Worm (Caenorhabditis elegans) whole organism, young adult: Measurements from ENCODE around the gene fem-3.

Source experiments
- B0261.1 ChIP-seq: sonication (generic microtip); optimal IDR thresholded peaks from 2 replicates; lab custom pipeline; 2016; ENCODE audit warnings: mild to moderate bottlenecking, missing genetic modification characterization, moderate library complexity, missing compliant biosample characterization
- B0336.3 ChIP-seq: fragments of 200-800 bp; sonication (Bioruptor generic); IDR thresholded peaks from 2 replicates; pipeline ENCODE4 v1.3.6; 2022; ENCODE audit warnings: missing genetic modification characterization, missing compliant biosample characterization
- C17E4.6 ChIP-seq: fragments of 200-800 bp; sonication (Bioruptor generic); IDR thresholded peaks from 2 replicates; pipeline ENCODE4 v1.3.6; 2022; ENCODE audit warnings: missing genetic modification reagents, missing genetic modification characterization, missing compliant biosample characterization
- F10E7.11 ChIP-seq: sonication (generic microtip); optimal IDR thresholded peaks from 2 replicates; lab custom pipeline; 2017; ENCODE audit warnings: mild to moderate bottlenecking, missing genetic modification characterization, moderate library complexity, missing compliant biosample characterization
- F33H1.4 ChIP-seq: fragments of 200-800 bp; sonication (Bioruptor generic); IDR thresholded peaks from 2 replicates; pipeline ENCODE4 v1.3.6; 2022; ENCODE audit warnings: missing genetic modification reagents, missing genetic modification characterization, missing compliant biosample characterization
- F52B5.7 ChIP-seq: sonication (generic microtip); optimal IDR thresholded peaks from 2 replicates; lab custom pipeline; 2016; ENCODE audit warnings: mild to moderate bottlenecking, missing genetic modification characterization, missing compliant biosample characterization
- F55B11.4 ChIP-seq: sonication (generic microtip); optimal IDR thresholded peaks from 2 replicates; lab custom pipeline; 2016; ENCODE audit warnings: missing compliant biosample characterization, missing genetic modification characterization, borderline replicate concordance; ENCODE audit not compliant: insufficient read depth
- K11D2.4 ChIP-seq: fragments of 200-800 bp; sonication (Bioruptor generic); IDR thresholded peaks from 2 replicates; pipeline ENCODE4 v1.3.6; 2022; ENCODE audit warnings: missing genetic modification reagents, missing genetic modification characterization, missing compliant biosample characterization
- T26A5.8 ChIP-seq: sonication (generic microtip); optimal IDR thresholded peaks from 2 replicates; lab custom pipeline; 2016; ENCODE audit warnings: missing genetic modification characterization, missing compliant biosample characterization
- Y56A3A.18 ChIP-seq: fragments of 200-800 bp; sonication (Bioruptor generic); IDR thresholded peaks from 2 replicates; pipeline ENCODE4 v1.3.6; 2022; ENCODE audit warnings: missing genetic modification reagents, missing genetic modification characterization, missing compliant biosample characterization
- Y79H2A.3 ChIP-seq: fragments of 200-800 bp; sonication (Bioruptor generic); conservative IDR thresholded peaks from 2 replicates; pipeline ENCODE4 v1.3.6; 2022; ENCODE audit warnings: missing genetic modification reagents, missing genetic modification characterization, missing compliant biosample characterization
- ZK185.1 ChIP-seq: sonication (generic microtip); optimal IDR thresholded peaks from 2 replicates; lab custom pipeline; 2016; ENCODE audit warnings: mild to moderate bottlenecking, missing genetic modification characterization, missing compliant biosample characterization; ENCODE audit not compliant: poor library complexity, severe bottlenecking
- ama-1 ChIP-seq, 3 experiments: fragments of 150-350 bp in 1 of 3; sonication (generic microtip) in 2 of 3; optimal IDR thresholded peaks; 2 replicates each; lab custom pipeline; 2014 to 2018; ENCODE audit warnings: missing biosample characterization in 2 of 3, missing genetic modification characterization in 2 of 3, missing genetic modification reagents in 2 of 3
- attf-5 ChIP-seq: fragments of 200-800 bp; sonication (Bioruptor generic); optimal IDR thresholded peaks from 2 replicates; lab custom pipeline; 2018; ENCODE audit warnings: mild to moderate bottlenecking, missing genetic modification characterization, missing compliant biosample characterization
- attf-6 ChIP-seq: fragments of 200-800 bp; sonication (Bioruptor generic); IDR thresholded peaks from 2 replicates; pipeline ENCODE4 v1.3.6; 2022; ENCODE audit warnings: missing genetic modification reagents, missing genetic modification characterization, missing compliant biosample characterization
- bed-1 ChIP-seq: fragments of 200-800 bp; sonication (Bioruptor generic); IDR thresholded peaks from 2 replicates; pipeline ENCODE4 v1.3.6; 2022; ENCODE audit warnings: missing genetic modification reagents, missing genetic modification characterization, missing compliant biosample characterization
- bed-2 ChIP-seq: fragments of 200-800 bp; sonication (Bioruptor generic); IDR thresholded peaks from 2 replicates; pipeline ENCODE4 v1.3.6; 2022; ENCODE audit warnings: missing genetic modification reagents, missing genetic modification characterization, missing compliant biosample characterization
- ceh-58 ChIP-seq: fragments of 200-800 bp; sonication (Bioruptor generic); IDR thresholded peaks from 2 replicates; pipeline ENCODE4 v1.3.6; 2022; ENCODE audit warnings: missing genetic modification characterization, missing compliant biosample characterization
- ceh-79 ChIP-seq: sonication (generic microtip); optimal IDR thresholded peaks from 2 replicates; lab custom pipeline; 2017; ENCODE audit warnings: mild to moderate bottlenecking, missing genetic modification characterization, missing compliant biosample characterization
- chd-7 ChIP-seq: sonication (generic microtip); optimal IDR thresholded peaks from 2 replicates; lab custom pipeline; 2016; ENCODE audit warnings: mild to moderate bottlenecking, missing genetic modification characterization, moderate library complexity, missing compliant biosample characterization
- die-1 ChIP-seq: sonication (generic microtip); optimal IDR thresholded peaks from 2 replicates; lab custom pipeline; 2016; ENCODE audit warnings: missing genotype, mild to moderate bottlenecking, missing genetic modification characterization, missing compliant biosample characterization
- dox-1 ChIP-seq: fragments of 200-800 bp; sonication (Bioruptor generic); IDR thresholded peaks from 2 replicates; pipeline ENCODE4 v1.3.6; 2022; ENCODE audit warnings: missing genetic modification reagents, missing genetic modification characterization, missing compliant biosample characterization
- dpff-1 ChIP-seq: sonication (generic microtip); optimal IDR thresholded peaks from 2 replicates; lab custom pipeline; 2017; ENCODE audit warnings: mild to moderate bottlenecking, missing genetic modification characterization, missing compliant biosample characterization
- dpl-1 ChIP-seq: fragments of 150-350 bp; optimal IDR thresholded peaks from 2 replicates; lab custom pipeline; 2014; ENCODE audit warnings: missing biosample characterization, missing genetic modification reagents, missing genetic modification characterization
- efl-1 ChIP-seq: fragments of 150-350 bp; optimal IDR thresholded peaks from 2 replicates; lab custom pipeline; 2014; ENCODE audit warnings: missing biosample characterization, missing genetic modification reagents, missing genetic modification characterization
- egrh-3 ChIP-seq: fragments of 200-800 bp; sonication (Bioruptor generic); IDR thresholded peaks from 2 replicates; pipeline ENCODE4 v1.3.6; 2022; ENCODE audit warnings: missing genetic modification reagents, missing genetic modification characterization, missing compliant biosample characterization
- hsf-1 ChIP-seq: fragments of 200-800 bp; sonication (Bioruptor generic); IDR thresholded peaks from 2 replicates; pipeline ENCODE4 v1.3.6; 2022; ENCODE audit warnings: missing genetic modification reagents, missing genetic modification characterization, missing compliant biosample characterization
- let-526 ChIP-seq: fragments of 200-800 bp; sonication (Bioruptor generic); IDR thresholded peaks from 2 replicates; pipeline ENCODE4 v1.3.6; 2022; ENCODE audit warnings: missing genetic modification reagents, missing genetic modification characterization, missing compliant biosample characterization
- let-607 ChIP-seq, 2 experiments: fragments of 200-800 bp in 1 of 2; sonication (Bioruptor generic) in 1 of 2; sonication (generic microtip) in 1 of 2; optimal IDR thresholded peaks; 2 replicates each; lab custom pipeline; 2016 to 2018; ENCODE audit warnings: mild to moderate bottlenecking in 2 of 2, missing compliant biosample characterization in 2 of 2, missing genetic modification characterization in 2 of 2, moderate library complexity in 2 of 2, missing genotype in 1 of 2
- lin-35 ChIP-seq, 3 experiments: fragments of 150-350 bp in 2 of 3; sonication (generic microtip) in 1 of 3; optimal IDR thresholded peaks; 2 replicates each; lab custom pipeline; 2014 to 2018; ENCODE audit warnings: missing biosample characterization in 3 of 3, missing genetic modification characterization in 3 of 3, missing genetic modification reagents in 3 of 3
- lin-54 ChIP-seq: fragments of 200-800 bp; sonication (Bioruptor generic); optimal IDR thresholded peaks from 2 replicates; lab custom pipeline; 2018; ENCODE audit warnings: mild to moderate bottlenecking, missing genetic modification characterization, missing compliant biosample characterization
- madf-10 ChIP-seq: sonication (generic microtip); optimal IDR thresholded peaks from 2 replicates; lab custom pipeline; 2016; ENCODE audit warnings: mild to moderate bottlenecking, missing genetic modification characterization, missing compliant biosample characterization
- nfya-1 ChIP-seq: sonication (generic microtip); optimal IDR thresholded peaks from 2 replicates; lab custom pipeline; 2017; ENCODE audit warnings: antibody characterized with exemption, missing compliant biosample characterization, missing genetic modification characterization, borderline replicate concordance; ENCODE audit not compliant: insufficient read depth
- nhr-120 ChIP-seq: fragments of 200-800 bp; sonication (Bioruptor generic); IDR thresholded peaks from 2 replicates; pipeline ENCODE4 v1.3.6; 2022; ENCODE audit warnings: missing genetic modification characterization, missing compliant biosample characterization
- nhr-90 ChIP-seq: sonication (generic microtip); optimal IDR thresholded peaks from 2 replicates; lab custom pipeline; 2016; ENCODE audit warnings: missing genotype, mild to moderate bottlenecking, missing genetic modification characterization, missing compliant biosample characterization
- pbrm-1 ChIP-seq: fragments of 200-800 bp; sonication (Bioruptor generic); IDR thresholded peaks from 2 replicates; pipeline ENCODE4 v1.3.6; 2022; ENCODE audit warnings: missing genetic modification reagents, missing genetic modification characterization, missing compliant biosample characterization
- rec-8 ChIP-seq, 2 experiments: sonication (generic microtip); optimal IDR thresholded peaks; 2 replicates each; lab custom pipeline; 2016; ENCODE audit warnings: mild to moderate bottlenecking in 2 of 2, missing genetic modification characterization in 2 of 2, missing genetic modification reagents in 2 of 2, missing genotype in 2 of 2, missing biosample characterization in 1 of 2, missing compliant biosample characterization in 1 of 2, moderate library complexity in 1 of 2
- repo-1 ChIP-seq: sonication (generic microtip); optimal IDR thresholded peaks from 2 replicates; lab custom pipeline; 2017; ENCODE audit warnings: mild to moderate bottlenecking, missing genetic modification characterization, missing compliant biosample characterization
- sdz-38 ChIP-seq: sonication (generic microtip); optimal IDR thresholded peaks from 2 replicates; lab custom pipeline; 2016; ENCODE audit warnings: missing genotype, missing genetic modification characterization, missing compliant biosample characterization
- sea-2 ChIP-seq: fragments of 200-800 bp; sonication (Bioruptor generic); IDR thresholded peaks from 2 replicates; pipeline ENCODE4 v1.3.6; 2022; ENCODE audit warnings: missing genetic modification characterization, missing compliant biosample characterization
- snpc-1.1 ChIP-seq: sonication (generic microtip); optimal IDR thresholded peaks from 2 replicates; lab custom pipeline; 2017; ENCODE audit warnings: missing genetic modification characterization, mild to moderate bottlenecking, missing compliant biosample characterization, antibody characterized with exemption, moderate library complexity, missing genotype, missing genetic modification reagents; ENCODE audit not compliant: insufficient read depth
- snpc-3.4 ChIP-seq: sonication (generic microtip); optimal IDR thresholded peaks from 2 replicates; lab custom pipeline; 2017; ENCODE audit warnings: missing genetic modification characterization, mild to moderate bottlenecking, missing compliant biosample characterization, antibody characterized with exemption, moderate library complexity, missing genotype, missing genetic modification reagents
- tbx-9 ChIP-seq: sonication (generic microtip); optimal IDR thresholded peaks from 2 replicates; lab custom pipeline; 2016; ENCODE audit warnings: borderline replicate concordance, missing genetic modification characterization, inconsistent platforms, missing compliant biosample characterization
- unc-62 ChIP-seq: fragments of 150-350 bp; optimal IDR thresholded peaks from 2 replicates; lab custom pipeline; 2014; ENCODE audit warnings: missing biosample characterization, missing genetic modification reagents, missing genetic modification characterization
- ztf-18 ChIP-seq: sonication (generic microtip); optimal IDR thresholded peaks from 2 replicates; lab custom pipeline; 2016; ENCODE audit warnings: missing genotype, mild to moderate bottlenecking, missing genetic modification characterization, missing compliant biosample characterization
- ztf-6 ChIP-seq: fragments of 200-800 bp; sonication (Bioruptor generic); IDR thresholded peaks from 2 replicates; pipeline ENCODE4 v1.3.6; 2022; ENCODE audit warnings: missing genetic modification reagents, missing genetic modification characterization, missing compliant biosample characterization

Gene fem-3

ce11 chrIV:9074244-9074723 lies 30.5 kb upstream of the fem-3 start, which contains the start of gene mppb-1 (continued):
- TF ChIP-seq rec-8 (tag; optimal IDR thresholded peaks at IDR 0.05; lab: Kevin White, UChicago) (peak; percentile 60), repo-1 (tag; lab: Kevin White, UChicago) (no peak), unc-62 (no peak), efl-1 (GFP tag; lab: Kevin White, UChicago) (peak; percentile 74), lin-35 (GFP tag; optimal IDR thresholded peaks at IDR 0.05; lab: Kevin White, UChicago) (peak; percentile 20 to 92 (median 48)), dpff-1 (tag; lab: Kevin White, UChicago) (no peak), hsf-1 (GFP tag; lab: Robert Waterston, UW) (0 out of 2 replicates have a peak, but pooled peaks have one; percentile 38), F55B11.4 (tag; lab: Kevin White, UChicago) (no peak), ztf-18 (no peak), F10E7.11 (tag; lab: Kevin White, UChicago) (no peak), F33H1.4 (peak; percentile 58), nfya-1 (tag; lab: Kevin White, UChicago) (no peak), let-526 (0 out of 2 replicates have a peak, but pooled peaks have one; percentile 62), Y79H2A.3 (no peak), F52B5.7 (tag; lab: Kevin White, UChicago) (peak; percentile 33), ceh-79 (tag; lab: Kevin White, UChicago) (no peak), Y56A3A.18 (GFP tag; lab: Robert Waterston, UW) (no peak), bed-1 (GFP tag; lab: Robert Waterston, UW) (0 out of 2 replicates have a peak, but pooled peaks have one; percentile 21), sea-2 (GFP tag; lab: Robert Waterston, UW) (no peak), attf-5 (GFP tag; lab: Kevin White, UChicago) (peak; percentile 40), die-1 (tag; lab: Kevin White, UChicago) (no peak), K11D2.4 (GFP tag; lab: Robert Waterston, UW) (peak; percentile 67), attf-6 (0 out of 2 replicates have a peak, but pooled peaks have one; percentile 23), tbx-9 (tag; lab: Kevin White, UChicago) (no peak), sdz-38 (tag; lab: Kevin White, UChicago) (no peak), C17E4.6 (no peak), nhr-90 (tag; lab: Kevin White, UChicago) (no peak), madf-10 (tag; lab: Kevin White, UChicago) (peak; percentile 83), ztf-6 (GFP tag; lab: Robert Waterston, UW) (peak; percentile 41; the same call in 1 of the 2 replicates), nhr-120 (GFP tag; lab: Robert Waterston, UW) (no peak), bed-2 (GFP tag; lab: Robert Waterston, UW) (peak; percentile 85), B0261.1 (tag; lab: Kevin White, UChicago) (peak; percentile 20), snpc-1.1 (tag; lab: Kevin White, UChicago) (no peak), dpl-1 (GFP tag; lab: Kevin White, UChicago) (peak; percentile 82), ama-1 (optimal IDR thresholded peaks at IDR 0.05; lab: Kevin White, UChicago) (no peak), ama-1 (GFP tag; optimal IDR thresholded peaks at IDR 0.05; lab: Kevin White, UChicago) (no peak), ceh-58 (GFP tag; lab: Robert Waterston, UW) (no peak), T26A5.8 (tag; lab: Kevin White, UChicago) (no peak), pbrm-1 (GFP tag; lab: Robert Waterston, UW) (peak; percentile 64), chd-7 (tag; lab: Kevin White, UChicago) (peak; percentile 39), lin-54 (GFP tag; lab: Kevin White, UChicago) (peak; percentile 96), ZK185.1 (tag; lab: Kevin White, UChicago) (peak; percentile 96), let-607 (tag; optimal IDR thresholded peaks at IDR 0.05; lab: Kevin White, UChicago) (peak in 1 of 2 experiments; percentile 59), snpc-3.4 (tag; lab: Kevin White, UChicago) (peak; percentile 28), B0336.3 (GFP tag; lab: Robert Waterston, UW) (no peak), dox-1 (GFP tag; lab: Robert Waterston, UW) (peak; percentile 74), egrh-3 (GFP tag; lab: Robert Waterston, UW) (no peak)
